Fruit fly (Drosophila melanogaster) whole organism, adult: Measurements from ENCODE around the gene mtTFB2.

Experiments used
- CG5204 ChIP-seq: fragments of 200-800 bp; sonication (Bioruptor generic); optimal IDR thresholded peaks from 2 replicates; lab custom pipeline; 2016; ENCODE audit warnings: missing biosample characterization, missing genetic modification characterization
- Hr96 ChIP-seq: fragments of 200-800 bp; sonication (Bioruptor generic); optimal IDR thresholded peaks from 2 replicates; lab custom pipeline; 2016; ENCODE audit warnings: missing biosample characterization, missing genetic modification characterization
- Mnt ChIP-seq: fragments of 200-800 bp; sonication (Bioruptor generic); optimal IDR thresholded peaks from 2 replicates; lab custom pipeline; 2016; ENCODE audit warnings: missing biosample characterization, mild to moderate bottlenecking, missing genetic modification characterization
- bab1 ChIP-seq: fragments of 200-800 bp; sonication (Bioruptor generic); optimal IDR thresholded peaks from 3 replicates; lab custom pipeline; 2019; ENCODE audit warnings: missing biosample characterization, mild to moderate bottlenecking, missing genetic modification characterization, moderate library complexity
- cic ChIP-seq: fragments of 200-800 bp; sonication (Bioruptor generic); optimal IDR thresholded peaks from 2 replicates; lab custom pipeline; 2017; ENCODE audit warnings: missing biosample characterization, mild to moderate bottlenecking, missing genetic modification characterization, moderate library complexity
- kay ChIP-seq: fragments of 200-800 bp; sonication (Bioruptor generic); peaks from one replicate; lab custom pipeline; 2016; ENCODE audit warnings: missing biosample characterization, missing genetic modification characterization, borderline replicate concordance
- ovo ChIP-seq: fragments of 200-800 bp; sonication (Bioruptor generic); optimal IDR thresholded peaks from 2 replicates; lab custom pipeline; 2016; ENCODE audit warnings: missing biosample characterization, missing genetic modification characterization
- toe ChIP-seq: fragments of 200-800 bp; sonication (Bioruptor generic); optimal IDR thresholded peaks from 2 replicates; lab custom pipeline; 2016; ENCODE audit warnings: missing biosample characterization, missing genetic modification characterization

dm6 chr3R:10042664-10043372, 2.6 kb upstream of the mtTFB2 start, which contains the start of the genes Mical and CG3909:
- TF ChIP-seq bab1 (GFP tag; lab: Kevin White, UChicago) (peak; percentile 76), cic (GFP tag; lab: Kevin White, UChicago) (peak; percentile 19), CG5204 (GFP tag; lab: Kevin White, UChicago) (no peak), Hr96 (no peak), toe (GFP tag; lab: Kevin White, UChicago) (no peak), kay (GFP tag; lab: Kevin White, UChicago) (no peak), Mnt (GFP tag; lab: Kevin White, UChicago) (peak; percentile 36), ovo (GFP tag; lab: Kevin White, UChicago) (peak; percentile 42)
